Fruit fly (Drosophila melanogaster): ENCODE measurements around the gene MED19.

DNA sequence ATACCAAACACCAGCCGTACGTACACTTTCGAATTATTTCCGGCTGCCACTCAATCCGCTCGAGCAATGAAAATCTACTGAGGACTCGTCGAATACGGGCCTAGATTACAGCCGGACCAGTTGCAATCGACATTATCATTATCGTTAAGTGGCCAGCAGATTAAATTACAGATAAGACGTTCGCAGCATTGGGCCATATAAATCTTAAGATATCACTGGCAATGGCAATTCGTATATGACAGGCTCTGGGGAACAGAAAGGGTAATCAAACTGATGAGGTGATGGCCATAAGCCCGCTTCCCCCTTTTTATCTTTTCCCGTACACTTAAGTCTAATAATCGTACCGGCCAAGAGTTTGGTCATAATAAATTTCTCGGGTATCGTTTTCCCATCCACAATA is 32.3 kb downstream of the MED19 start, which contains the start of gene Cln3:
- TF ChIP-seq CG17806 (tag; optimal IDR thresholded peaks at IDR 0.05) = no peak
- TF ChIP-seq EcR (GFP tag; optimal IDR thresholded peaks at IDR 0.05) = no peak
- no peak for TF ChIP-seq Ets98B (GFP tag; IDR thresholded peaks at IDR 0.05)
- TF ChIP-seq CG32121 (GFP tag; IDR thresholded peaks at IDR 0.05) = no peak
- no peak for TF ChIP-seq CG13204 (GFP tag; optimal IDR thresholded peaks at IDR 0.05)
- no peak for TF ChIP-seq CG15710 (tag; optimal IDR thresholded peaks at IDR 0.05)
- no peak for TF ChIP-seq CG8301 (tag; optimal IDR thresholded peaks at IDR 0.05)
- no peak for TF ChIP-seq fd96Ca (GFP tag; IDR thresholded peaks at IDR 0.05)
- TF ChIP-seq gl (tag; optimal IDR thresholded peaks at IDR 0.05) = no peak
- no peak for TF ChIP-seq CG9948 (tag; optimal IDR thresholded peaks at IDR 0.05)
- no peak for TF ChIP-seq Pif1B (GFP tag; optimal IDR thresholded peaks at IDR 0.05)
- TF ChIP-seq CG14655 (GFP tag; optimal IDR thresholded peaks at IDR 0.05) = no peak
- no peak for TF ChIP-seq CG34367 (tag; optimal IDR thresholded peaks at IDR 0.05)
- no peak for TF ChIP-seq rn (GFP tag; IDR thresholded peaks at IDR 0.05)

Measured in whole organism, pupa.